Worm (Caenorhabditis elegans) whole organism, L4 larva: ENCODE results near the gene frpr-6.
"Not testable (repeated sequence)": the region's sequence is repeated elsewhere in the genome, so short reads cannot be mapped to it uniquely, and the experiment has no call there.

Source experiments
- F37D6.2 ChIP-seq: sonication (generic microtip); optimal IDR thresholded peaks from 2 replicates; lab custom pipeline; 2016; ENCODE audit warnings: mild to moderate bottlenecking, missing genetic modification characterization, missing compliant biosample characterization
- R02D3.7 ChIP-seq: fragments of 150-350 bp; sonication (generic microtip); optimal IDR thresholded peaks from 3 replicates; lab custom pipeline; 2014; ENCODE audit warnings: missing biosample characterization, missing genetic modification characterization
- ceh-20 ChIP-seq: fragments of 200-800 bp; sonication (Bioruptor generic); IDR thresholded peaks from 2 replicates; pipeline ENCODE4 v1.3.6; 2022; ENCODE audit warnings: missing genetic modification reagents, missing genetic modification characterization, missing compliant biosample characterization
- ceh-44 ChIP-seq: fragments of 200-800 bp; sonication (Bioruptor generic); IDR thresholded peaks from 2 replicates; pipeline ENCODE4 v1.3.6; 2022; ENCODE audit warnings: missing genetic modification reagents, missing genetic modification characterization, missing compliant biosample characterization
- ces-1 ChIP-seq: fragments of 150-350 bp; sonication (generic microtip); optimal IDR thresholded peaks from 4 replicates; lab custom pipeline; 2014; ENCODE audit warnings: missing biosample characterization, missing genetic modification reagents, missing genetic modification characterization
- ctbp-1 ChIP-seq: fragments of 200-800 bp; sonication (Bioruptor generic); IDR thresholded peaks from 2 replicates; pipeline ENCODE4 v1.3.6; 2022; ENCODE audit warnings: missing genetic modification reagents, missing genetic modification characterization, missing compliant biosample characterization
- daf-19 ChIP-seq: fragments of 200-800 bp; sonication (Bioruptor generic); conservative IDR thresholded peaks from 2 replicates; pipeline ENCODE4 v1.3.6; 2022; ENCODE audit warnings: missing genetic modification characterization, missing compliant biosample characterization
- daf-8 ChIP-seq: fragments of 200-800 bp; sonication (Bioruptor generic); IDR thresholded peaks from 2 replicates; pipeline ENCODE4 v1.3.6; 2022; ENCODE audit warnings: missing genetic modification characterization, missing compliant biosample characterization
- dmd-6 ChIP-seq: fragments of 200-800 bp; sonication (Bioruptor generic); IDR thresholded peaks from 2 replicates; pipeline ENCODE4 v1.3.6; 2022; ENCODE audit warnings: missing genetic modification reagents, missing genetic modification characterization, missing compliant biosample characterization
- dve-1 ChIP-seq: sonication (generic microtip); optimal IDR thresholded peaks from 2 replicates; lab custom pipeline; 2017; ENCODE audit warnings: antibody characterized with exemption, mild to moderate bottlenecking, missing genetic modification characterization, missing compliant biosample characterization; ENCODE audit not compliant: insufficient read depth
- egl-27 ChIP-seq: sonication (generic microtip); optimal IDR thresholded peaks from 3 replicates; lab custom pipeline; 2017; ENCODE audit warnings: missing biosample characterization, missing genetic modification reagents, missing genetic modification characterization
- egl-43 ChIP-seq: fragments of 200-800 bp; sonication (Bioruptor generic); IDR thresholded peaks from 2 replicates; pipeline ENCODE4 v1.3.6; 2022; ENCODE audit warnings: missing genetic modification reagents, missing genetic modification characterization, missing compliant biosample characterization
- fkh-10 ChIP-seq: fragments of 150-350 bp; optimal IDR thresholded peaks from 2 replicates; lab custom pipeline; 2014; ENCODE audit warnings: missing biosample characterization, missing genetic modification reagents, missing genetic modification characterization
- hlh-30 ChIP-seq: sonication (generic microtip); optimal IDR thresholded peaks from 2 replicates; lab custom pipeline; 2017; ENCODE audit warnings: antibody characterized with exemption, mild to moderate bottlenecking, missing genetic modification characterization, missing compliant biosample characterization; ENCODE audit not compliant: insufficient read depth
- lim-7 ChIP-seq: fragments of 200-800 bp; sonication (Bioruptor generic); IDR thresholded peaks from 2 replicates; pipeline ENCODE4 v1.3.6; 2022; ENCODE audit warnings: missing genetic modification characterization, missing compliant biosample characterization
- lin-38 ChIP-seq: fragments of 200-800 bp; sonication (Bioruptor generic); IDR thresholded peaks from 2 replicates; pipeline ENCODE4 v1.3.6; 2022; ENCODE audit warnings: missing genetic modification reagents, missing genetic modification characterization, missing compliant biosample characterization
- lir-3 ChIP-seq: sonication (generic microtip); optimal IDR thresholded peaks from 2 replicates; lab custom pipeline; 2016; ENCODE audit warnings: mild to moderate bottlenecking, missing genetic modification characterization, missing compliant biosample characterization
- madf-5 ChIP-seq, 2 experiments: fragments of 200-800 bp; sonication (Bioruptor generic); IDR thresholded peaks; 2 replicates each; pipeline ENCODE4 v1.3.6; 2022; ENCODE audit warnings: missing compliant biosample characterization in 2 of 2, missing genetic modification characterization in 2 of 2
- madf-9 ChIP-seq: fragments of 200-800 bp; sonication (Bioruptor generic); conservative IDR thresholded peaks from 2 replicates; pipeline ENCODE4 v1.3.6; 2022; ENCODE audit warnings: missing genetic modification reagents, missing genetic modification characterization, missing compliant biosample characterization
- mdt-29 ChIP-seq: fragments of 200-800 bp; sonication (Bioruptor generic); IDR thresholded peaks from 2 replicates; pipeline ENCODE4 v1.3.6; 2022; ENCODE audit warnings: missing genetic modification reagents, missing genetic modification characterization, missing compliant biosample characterization
- mep-1 ChIP-seq: fragments of 150-350 bp; sonication (generic microtip); optimal IDR thresholded peaks from 3 replicates; lab custom pipeline; 2014; ENCODE audit warnings: missing biosample characterization, missing genetic modification characterization
- mes-2 ChIP-seq: sonication (generic microtip); optimal IDR thresholded peaks from 2 replicates; lab custom pipeline; 2016; ENCODE audit warnings: missing genotype, mild to moderate bottlenecking, missing genetic modification characterization, missing compliant biosample characterization; ENCODE audit not compliant: poor library complexity, severe bottlenecking
- mxl-2 ChIP-seq: fragments of 200-800 bp; sonication (Bioruptor generic); conservative IDR thresholded peaks from 2 replicates; pipeline ENCODE4 v1.3.6; 2022; ENCODE audit warnings: missing genetic modification reagents, missing genetic modification characterization, missing compliant biosample characterization
- nhr-102 ChIP-seq: sonication (generic microtip); optimal IDR thresholded peaks from 2 replicates; lab custom pipeline; 2016; ENCODE audit warnings: mild to moderate bottlenecking, missing genetic modification characterization, moderate library complexity, missing compliant biosample characterization
- nhr-111 ChIP-seq: fragments of 200-800 bp; sonication (Bioruptor generic); optimal IDR thresholded peaks from 2 replicates; lab custom pipeline; 2018; ENCODE audit warnings: mild to moderate bottlenecking, missing genetic modification characterization, missing compliant biosample characterization
- nhr-77 ChIP-seq: fragments of 150-350 bp; optimal IDR thresholded peaks from 2 replicates; lab custom pipeline; 2014; ENCODE audit warnings: missing biosample characterization, missing genetic modification characterization
- sdz-12 ChIP-seq: fragments of 200-800 bp; sonication (Bioruptor generic); optimal IDR thresholded peaks from 2 replicates; lab custom pipeline; 2018; ENCODE audit warnings: mild to moderate bottlenecking, missing genetic modification characterization, missing compliant biosample characterization
- set-16 ChIP-seq: fragments of 200-800 bp; sonication (Bioruptor generic); IDR thresholded peaks from 2 replicates; pipeline ENCODE4 v1.3.6; 2022; ENCODE audit warnings: missing genetic modification reagents, missing genetic modification characterization, missing compliant biosample characterization
- skn-1 ChIP-seq: fragments of 150-350 bp; optimal IDR thresholded peaks from 2 replicates; lab custom pipeline; 2014; ENCODE audit warnings: missing biosample characterization, missing genetic modification characterization
- snpc-1.2 ChIP-seq: fragments of 200-800 bp; sonication (Bioruptor generic); IDR thresholded peaks from 2 replicates; pipeline ENCODE4 v1.3.6; 2022; ENCODE audit warnings: missing genetic modification reagents, missing genetic modification characterization, missing compliant biosample characterization
- tra-1 ChIP-seq: fragments of 200-800 bp; sonication (Bioruptor generic); IDR thresholded peaks from 2 replicates; pipeline ENCODE4 v1.3.6; 2022; ENCODE audit warnings: missing genetic modification reagents, missing genetic modification characterization, missing compliant biosample characterization
- unc-62 ChIP-seq, 3 experiments: fragments of 150-350 bp in 1 of 3; sonication (generic microtip); optimal IDR thresholded peaks in 2 of 3; peaks in 1 of 3; 1 replicate in 1 of 3; 2 replicates in 2 of 3; lab custom pipeline; 2014 to 2017; ENCODE audit warnings: missing biosample characterization in 3 of 3, missing genetic modification characterization in 3 of 3, missing genetic modification reagents in 3 of 3, missing genotype in 1 of 3
- zfp-3 ChIP-seq: fragments of 200-800 bp; sonication (Bioruptor generic); conservative IDR thresholded peaks from 2 replicates; pipeline ENCODE4 v1.3.6; 2022; ENCODE audit warnings: missing genetic modification reagents, missing genetic modification characterization, missing compliant biosample characterization

The frpr-6 gene

ce11 chrV:9094060-9094628, 6.8 kb downstream of the frpr-6 start (continued):
- TF ChIP-seq daf-8 (GFP tag; lab: Robert Waterston, UW) (no peak), mes-2 (no peak), madf-9 (GFP tag; lab: Robert Waterston, UW) (no peak), zfp-3 (no peak), dmd-6 (GFP tag; lab: Robert Waterston, UW) (peak; percentile 79), nhr-77 (peak; percentile 24), dve-1 (tag; lab: Kevin White, UChicago) (peak; percentile 86), ces-1 (GFP tag; lab: Kevin White, UChicago) (no peak), egl-27 (tag; lab: Kevin White, UChicago) (no peak), lim-7 (GFP tag; lab: Robert Waterston, UW) (no peak), nhr-111 (GFP tag; lab: Kevin White, UChicago) (no peak), lin-38 (GFP tag; lab: Robert Waterston, UW) (no peak), skn-1 (no peak), nhr-102 (no peak), sdz-12 (GFP tag; lab: Kevin White, UChicago) (no peak), F37D6.2 (no peak)

ce11 chrV:9092209-9092608, 8.8 kb downstream of the frpr-6 start, which contains the start of gene T27E4.1:
TSS of gene T27E4.1 (plus strand) at chrV:9092345.
- TF ChIP-seq lir-3 (no peak), hlh-30 (tag; lab: Kevin White, UChicago) (peak; percentile 31), madf-5 (GFP tag; IDR thresholded peaks at IDR 0.05; lab: Robert Waterston, UW) (no peak), mxl-2 (no peak), fkh-10 (GFP tag; lab: Kevin White, UChicago) (peak; percentile 30), mep-1 (tag; lab: Kevin White, UChicago) (peak; percentile 12), R02D3.7 (tag; lab: Kevin White, UChicago) (no peak), ceh-20 (GFP tag; lab: Robert Waterston, UW) (0 out of 2 replicates have a peak, but pooled peaks have one; percentile 21)

ce11 chrV:9090824-9091798, 9.9 kb downstream of the frpr-6 start:
- peak; percentile 66 for TF ChIP-seq snpc-1.2 (GFP tag; lab: Robert Waterston, UW)
- TF ChIP-seq lin-38 (GFP tag; lab: Robert Waterston, UW), result 0 out of 2 replicates have a peak, but pooled peaks have one; percentile 16
- TF ChIP-seq egl-43 (GFP tag; lab: Robert Waterston, UW), result peak; percentile 64; the same call in 1 of the 2 replicates
- peak; percentile 11; the same call in 1 of the 2 replicates for TF ChIP-seq mdt-29 (GFP tag; lab: Robert Waterston, UW)
- 0 out of 2 replicates have a peak, but pooled peaks have one; percentile 11 for TF ChIP-seq tra-1 (GFP tag; lab: Robert Waterston, UW)
- TF ChIP-seq unc-62 (GFP tag; optimal IDR thresholded peaks at IDR 0.05 in 1 of 2; lab: Kevin White, UChicago), result peak in 1 of 2 experiments; percentile 49
- not testable (repeated sequence) for TF ChIP-seq unc-62 (tag; optimal IDR thresholded peaks at IDR 0.05; lab: Kevin White, UChicago)
- peak; percentile 15 for TF ChIP-seq mes-2
- 0 out of 2 replicates have a peak, but pooled peaks have one; percentile 51 for TF ChIP-seq daf-19
- peak; percentile 33; the same call in 1 of the 2 replicates for TF ChIP-seq lim-7 (GFP tag; lab: Robert Waterston, UW)
- TF ChIP-seq zfp-3, result peak; percentile 82
- TF ChIP-seq set-16 (GFP tag; lab: Robert Waterston, UW), result peak; percentile 30
- 0 out of 2 replicates have a peak, but pooled peaks have one; percentile 4 for TF ChIP-seq ceh-44
- TF ChIP-seq ctbp-1 (GFP tag; lab: Robert Waterston, UW), result peak; percentile 31; the same call in 1 of the 2 replicates
- TF ChIP-seq, all 104 proteins: peak for 13; not testable (repeated sequence) for 91
